Fruit fly (Drosophila melanogaster): ENCODE results near the gene mge.

The mge gene

DNA sequence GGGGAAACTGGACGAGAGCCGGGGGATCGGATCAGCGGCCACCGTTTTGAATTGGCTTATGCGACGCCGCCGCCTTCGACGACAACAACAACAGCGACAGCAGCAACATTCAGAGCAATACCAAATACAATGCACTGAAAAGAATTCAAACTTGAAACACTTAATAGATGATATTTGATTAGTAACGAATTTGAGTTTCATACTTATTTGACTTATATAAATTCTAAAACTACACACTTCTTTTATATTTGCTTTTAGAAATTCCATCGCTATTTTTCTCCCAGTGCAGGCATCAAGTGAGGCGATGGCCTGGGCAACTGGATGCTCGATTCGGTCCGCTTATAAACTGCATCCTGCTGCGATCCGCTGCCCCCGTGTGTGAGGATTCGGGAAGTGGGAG, 41.7 kb downstream of the mge start (continued):
- peak; percentile 50 for TF ChIP-seq CG1603 (tag; optimal IDR thresholded peaks at IDR 0.05)
- TF ChIP-seq CG4820 (GFP tag; optimal IDR thresholded peaks at IDR 0.05), result peak; percentile 9
- TF ChIP-seq croc (GFP tag; conservative IDR thresholded peaks at IDR 0.05), result no peak
- 0 out of 2 replicates have a peak, but pooled peaks have one; percentile 28 for TF ChIP-seq sim (GFP tag; IDR thresholded peaks at IDR 0.05)
- peak; percentile 2 for TF ChIP-seq Six4 (GFP tag; optimal IDR thresholded peaks at IDR 0.05)
- TF ChIP-seq psq (GFP tag; optimal IDR thresholded peaks at IDR 0.05), result no peak
- no peak for TF ChIP-seq p53 (GFP tag; optimal IDR thresholded peaks at IDR 0.05)
- TF ChIP-seq CG9817 (tag; optimal IDR thresholded peaks at IDR 0.05), result no peak
- no peak for TF ChIP-seq aop (GFP tag; IDR thresholded peaks at IDR 0.05)
- peak; percentile 24 for TF ChIP-seq chn (GFP tag; optimal IDR thresholded peaks at IDR 0.05)
- TF ChIP-seq row (GFP tag; IDR thresholded peaks at IDR 0.05), result peak; percentile 27; the same call in 1 of the 3 replicates
- TF ChIP-seq CG33557 (GFP tag; optimal IDR thresholded peaks at IDR 0.05), result no peak
- no peak for TF ChIP-seq CG10654 (GFP tag; optimal IDR thresholded peaks at IDR 0.05)
- TF ChIP-seq CG2202 (tag; optimal IDR thresholded peaks at IDR 0.05), result peak; percentile 23
- peak; percentile 15 for TF ChIP-seq corto (GFP tag; optimal IDR thresholded peaks at IDR 0.05)
- TF ChIP-seq CG17359 (tag; optimal IDR thresholded peaks at IDR 0.05), result peak; percentile 1
- TF ChIP-seq CG16815 (GFP tag; optimal IDR thresholded peaks at IDR 0.05), result peak; percentile 19
- TF ChIP-seq CG6272 (GFP tag; IDR thresholded peaks at IDR 0.05), result no peak
- no peak for TF ChIP-seq CG18599 (GFP tag; optimal IDR thresholded peaks at IDR 0.05)
- no peak for TF ChIP-seq CG32532 (GFP tag; IDR thresholded peaks at IDR 0.05)
- TF ChIP-seq Ada2b (GFP tag; IDR thresholded peaks at IDR 0.05), result no peak
- TF ChIP-seq CG7987 (GFP tag; optimal IDR thresholded peaks at IDR 0.05), result no peak
- TF ChIP-seq CG9215 (GFP tag; IDR thresholded peaks at IDR 0.05), result no peak
- TF ChIP-seq cad (GFP tag; optimal IDR thresholded peaks at IDR 0.05), result no peak
- no peak for TF ChIP-seq wor (GFP tag; IDR thresholded peaks at IDR 0.05)
- TF ChIP-seq Nf-YB (GFP tag; optimal IDR thresholded peaks at IDR 0.05), result no peak
- no peak for TF ChIP-seq Eip74EF (GFP tag; optimal IDR thresholded peaks at IDR 0.05)
- no peak for TF ChIP-seq gce (GFP tag; IDR thresholded peaks at IDR 0.05)
- TF ChIP-seq CG4854 (GFP tag; optimal IDR thresholded peaks at IDR 0.05), result no peak
- peak; percentile 25 for TF ChIP-seq CG13775 (GFP tag; optimal IDR thresholded peaks at IDR 0.05)
- TF ChIP-seq lbe (GFP tag; optimal IDR thresholded peaks at IDR 0.05), result peak; percentile 35
- peak; percentile 20 for TF ChIP-seq CG10267 (tag; optimal IDR thresholded peaks at IDR 0.05)
- TF ChIP-seq mirr (GFP tag; optimal IDR thresholded peaks at IDR 0.05), result no peak
- no peak for TF ChIP-seq slp2 (GFP tag; optimal IDR thresholded peaks at IDR 0.05)
- TF ChIP-seq jumu (GFP tag; optimal IDR thresholded peaks at IDR 0.05), result peak; percentile 23
- TF ChIP-seq HLH54F (GFP tag; optimal IDR thresholded peaks at IDR 0.05), result no peak
- TF ChIP-seq zf30C (GFP tag; optimal IDR thresholded peaks at IDR 0.05), result no peak
- TF ChIP-seq amos (GFP tag; IDR thresholded peaks at IDR 0.05; ENCODE audit: partially characterized antibody), result no peak
- no peak for TF ChIP-seq CG8478 (optimal IDR thresholded peaks at IDR 0.05)
- no peak for TF ChIP-seq CG14965 (GFP tag; optimal IDR thresholded peaks at IDR 0.05; ENCODE audit: borderline replicate concordance)
- TF ChIP-seq CG15696 (tag; optimal IDR thresholded peaks at IDR 0.05), result no peak
- TF ChIP-seq Neu2 (GFP tag; optimal IDR thresholded peaks at IDR 0.05; ENCODE audit: borderline replicate concordance), result no peak
- TF ChIP-seq CG5245 (GFP tag; optimal IDR thresholded peaks at IDR 0.05), result no peak
- no peak for TF ChIP-seq dm (GFP tag; optimal IDR thresholded peaks at IDR 0.05)
- no peak for TF ChIP-seq cg (GFP tag; optimal IDR thresholded peaks at IDR 0.05)
- no peak for TF ChIP-seq pita (GFP tag; optimal IDR thresholded peaks at IDR 0.05)
- no peak for TF ChIP-seq Bgb (GFP tag; IDR thresholded peaks at IDR 0.05; ENCODE audit: partially characterized antibody)
- TF ChIP-seq gsb-n (tag; optimal IDR thresholded peaks at IDR 0.05), result peak; percentile 14
- no peak for TF ChIP-seq Max (GFP tag; optimal IDR thresholded peaks at IDR 0.05)
- no peak for TF ChIP-seq insv (GFP tag; optimal IDR thresholded peaks at IDR 0.05)
- no peak for TF ChIP-seq trem (tag; optimal IDR thresholded peaks at IDR 0.05)
- TF ChIP-seq ash1 (GFP tag; optimal IDR thresholded peaks at IDR 0.05), result no peak

All from whole organism, embryonic.